Fruit fly (Drosophila melanogaster): ENCODE measurements around the gene CG31406.

Gene CG31406

dm6 chr3R:10393020-10393653, 44.6 kb downstream of the CG31406 start:
- TF ChIP-seq noc (tag; optimal IDR thresholded peaks at IDR 0.05), result no peak

- TF ChIP-seq noc (tag; optimal IDR thresholded peaks at IDR 0.05), result no peak
Measured at dm6 chr3R:10393654-10394367, 45.2 kb downstream of the CG31406 start.

dm6 chr3R:10394368-10394770, 45.8 kb downstream of the CG31406 start:
- TF ChIP-seq noc (tag; optimal IDR thresholded peaks at IDR 0.05), result peak; percentile 13

dm6 chr3R:10395233-10395815, 46.8 kb downstream of the CG31406 start:
- no peak for TF ChIP-seq noc (tag; optimal IDR thresholded peaks at IDR 0.05)
